Worm (Caenorhabditis elegans) whole organism, young adult: Measurements from ENCODE around the gene npax-2.

Source experiments
- F57C9.4 ChIP-seq: sonication (generic microtip); optimal IDR thresholded peaks from 2 replicates; lab custom pipeline; 2017; ENCODE audit warnings: mild to moderate bottlenecking, missing genetic modification characterization, missing compliant biosample characterization
- Y53F4B.3 ChIP-seq: fragments of 200-800 bp; sonication (Bioruptor generic); IDR thresholded peaks from 2 replicates; pipeline ENCODE4 v1.3.6; 2022; ENCODE audit warnings: missing genetic modification reagents, missing genetic modification characterization, missing compliant biosample characterization
- aptf-2 ChIP-seq: fragments of 200-800 bp; sonication (Bioruptor generic); conservative IDR thresholded peaks from 2 replicates; pipeline ENCODE4 v1.3.6; 2022; ENCODE audit warnings: missing genetic modification reagents, missing genetic modification characterization, missing compliant biosample characterization
- atf-7 ChIP-seq: sonication (generic microtip); optimal IDR thresholded peaks from 2 replicates; lab custom pipeline; 2017; ENCODE audit warnings: mild to moderate bottlenecking, missing genetic modification characterization, missing compliant biosample characterization
- cebp-1 ChIP-seq, 2 experiments: fragments of 200-800 bp in 1 of 2; sonication (Bioruptor generic) in 1 of 2; sonication (generic microtip) in 1 of 2; IDR thresholded peaks in 1 of 2; optimal IDR thresholded peaks in 1 of 2; 2 replicates each; pipeline versions ENCODE4 v1.3.6 to Lab custom; 2017 to 2022; ENCODE audit warnings: missing compliant biosample characterization in 2 of 2, missing genetic modification characterization in 2 of 2, mild to moderate bottlenecking in 1 of 2, missing genetic modification reagents in 1 of 2, moderate library complexity in 1 of 2
- fkh-3 ChIP-seq: sonication (generic microtip); optimal IDR thresholded peaks from 2 replicates; lab custom pipeline; 2016; ENCODE audit warnings: mild to moderate bottlenecking, missing genetic modification characterization, missing compliant biosample characterization
- him-1 ChIP-seq: sonication (generic microtip); optimal IDR thresholded peaks from 2 replicates; lab custom pipeline; 2016; ENCODE audit warnings: missing genotype, missing genetic modification reagents, missing genetic modification characterization, missing compliant biosample characterization
- pha-4 ChIP-seq: fragments of 150-350 bp; sonication (generic microtip); optimal IDR thresholded peaks from 2 replicates; lab custom pipeline; 2014; ENCODE audit warnings: missing biosample characterization, missing genetic modification reagents, missing genetic modification characterization
- unc-62 ChIP-seq: fragments of 150-350 bp; optimal IDR thresholded peaks from 2 replicates; lab custom pipeline; 2014; ENCODE audit warnings: missing biosample characterization, missing genetic modification reagents, missing genetic modification characterization
- ztf-26 ChIP-seq: sonication (generic microtip); optimal IDR thresholded peaks from 2 replicates; lab custom pipeline; 2017; ENCODE audit warnings: missing genetic modification characterization, missing compliant biosample characterization

- no peak for TF ChIP-seq F57C9.4 (tag; lab: Kevin White, UChicago)
- TF ChIP-seq fkh-3 (tag; lab: Kevin White, UChicago): no peak
- no peak for TF ChIP-seq cebp-1 (GFP tag; IDR thresholded peaks at IDR 0.05; lab: Robert Waterston, UW)
- no peak for TF ChIP-seq cebp-1 (tag; optimal IDR thresholded peaks at IDR 0.05; lab: Kevin White, UChicago)
- TF ChIP-seq Y53F4B.3 (GFP tag; lab: Robert Waterston, UW): no peak
- no peak for TF ChIP-seq pha-4 (tag; lab: Kevin White, UChicago)
- TF ChIP-seq him-1 (tag; lab: Kevin White, UChicago): no peak
- no peak for TF ChIP-seq ztf-26
- no peak for TF ChIP-seq aptf-2 (GFP tag; lab: Robert Waterston, UW)
- TF ChIP-seq atf-7: no peak
- no peak for TF ChIP-seq unc-62 (GFP tag; lab: Kevin White, UChicago)
These were observed 28.6 kb upstream of the npax-2 start for ce11 chrX:2178410-2178944.
